Worm (Caenorhabditis elegans) whole organism, early embryonic: ENCODE results near the gene skr-17.

Experiments used
- ama-1 ChIP-seq: fragments of 150-350 bp; optimal IDR thresholded peaks from 2 replicates; lab custom pipeline; 2014
- ets-7 ChIP-seq: sonication (generic microtip); optimal IDR thresholded peaks from 2 replicates; lab custom pipeline; 2016; ENCODE audit warnings: missing genotype, missing genetic modification characterization, missing compliant biosample characterization
- scrt-1 ChIP-seq: fragments of 200-800 bp; sonication (Bioruptor generic); IDR thresholded peaks from 2 replicates; pipeline ENCODE4 v1.3.6; 2022; ENCODE audit warnings: missing genetic modification characterization, missing compliant biosample characterization
- sea-1 ChIP-seq: fragments of 200-800 bp; sonication (Bioruptor generic); conservative IDR thresholded peaks from 2 replicates; pipeline ENCODE4 v1.3.6; 2022; ENCODE audit warnings: missing genetic modification characterization, missing compliant biosample characterization
- tbx-11 ChIP-seq: fragments of 200-800 bp; sonication (Bioruptor generic); IDR thresholded peaks from 2 replicates; pipeline ENCODE4 v1.3.6; 2022; ENCODE audit warnings: missing genetic modification characterization, missing compliant biosample characterization
- tbx-37 ChIP-seq: fragments of 200-800 bp; sonication (Bioruptor generic); conservative IDR thresholded peaks from 2 replicates; pipeline ENCODE4 v1.3.6; 2022; ENCODE audit warnings: missing genetic modification reagents, missing genetic modification characterization, missing compliant biosample characterization

DNA sequence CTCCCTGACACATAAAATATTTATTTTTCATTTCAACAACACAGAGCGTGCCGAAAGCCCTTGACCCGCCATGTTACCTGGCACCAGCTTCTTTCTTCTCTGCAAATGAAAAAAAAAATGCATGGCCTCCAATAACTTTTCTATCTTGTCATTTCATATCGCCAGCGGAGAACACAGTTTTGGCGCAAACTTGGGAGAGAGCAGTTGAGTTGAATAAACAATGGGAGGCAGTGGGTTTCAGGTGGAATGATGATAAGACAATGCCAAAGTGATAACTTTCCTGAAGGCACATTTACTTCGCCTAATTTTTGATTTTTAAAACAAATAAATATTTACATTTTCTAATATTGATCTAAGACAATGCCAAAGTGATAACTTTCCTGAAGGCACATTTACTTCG lies 17.9 kb downstream of the skr-17 start:
- no peak for TF ChIP-seq tbx-37 (GFP tag; lab: Robert Waterston, UW)
- no peak for TF ChIP-seq ets-7 (tag; lab: Kevin White, UChicago)
- TF ChIP-seq ama-1 (lab: Kevin White, UChicago), result no peak
- TF ChIP-seq sea-1, result no peak
- TF ChIP-seq scrt-1 (GFP tag; lab: Robert Waterston, UW), result no peak
- TF ChIP-seq tbx-11 (GFP tag; lab: Robert Waterston, UW), result no peak
